Fruit fly (Drosophila melanogaster) whole organism: ENCODE data around the gene CG12091.

Source experiments
- CG8478 ChIP-seq: fragments of >200 bp; optimal IDR thresholded peaks from 2 replicates; lab custom pipeline; 2018; ENCODE audit warnings: inconsistent platforms
- Dll ChIP-seq: fragments of >200 bp; optimal IDR thresholded peaks from 2 replicates; lab custom pipeline; 2017
- EcR ChIP-seq, 2 experiments: fragments of >200 bp; optimal IDR thresholded peaks; 2 replicates each; lab custom pipeline; 2017; ENCODE audit warnings: missing biosample characterization in 2 of 2, missing genetic modification characterization in 2 of 2, missing genetic modification reagents in 2 of 2
- pan ChIP-seq: fragments of >200 bp; optimal IDR thresholded peaks from 2 replicates; lab custom pipeline; 2017
- psq ChIP-seq: fragments of >200 bp; optimal IDR thresholded peaks from 2 replicates; lab custom pipeline; 2017
- usp ChIP-seq: fragments of >200 bp; optimal IDR thresholded peaks from 2 replicates; lab custom pipeline; 2017; ENCODE audit warnings: missing biosample characterization, missing genetic modification characterization, mixed read lengths

CG12091 gene

DNA sequence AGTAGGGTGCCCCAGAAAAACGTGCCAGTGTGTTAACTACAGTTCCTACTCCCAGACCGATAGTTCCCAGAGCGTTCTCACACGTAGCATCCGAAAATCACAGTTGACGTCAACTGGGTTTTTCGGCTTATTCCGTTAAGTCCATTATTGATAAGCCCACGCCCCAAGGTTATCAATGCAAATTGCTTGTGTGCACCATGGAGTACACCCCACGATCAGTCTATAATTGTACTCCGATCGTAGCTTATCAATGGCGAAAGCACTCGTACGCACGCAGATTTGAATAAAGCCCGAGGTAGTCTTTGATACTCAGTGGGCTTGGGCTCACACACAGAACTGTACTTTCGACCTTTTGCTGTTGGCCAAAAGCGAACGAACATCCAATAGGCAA lies 10.5 kb upstream of the CG12091 start:
- TF ChIP-seq psq (lab: Kevin White, UChicago) (no peak), usp (no peak), pan (lab: Kevin White, UChicago) (no peak)

DNA sequence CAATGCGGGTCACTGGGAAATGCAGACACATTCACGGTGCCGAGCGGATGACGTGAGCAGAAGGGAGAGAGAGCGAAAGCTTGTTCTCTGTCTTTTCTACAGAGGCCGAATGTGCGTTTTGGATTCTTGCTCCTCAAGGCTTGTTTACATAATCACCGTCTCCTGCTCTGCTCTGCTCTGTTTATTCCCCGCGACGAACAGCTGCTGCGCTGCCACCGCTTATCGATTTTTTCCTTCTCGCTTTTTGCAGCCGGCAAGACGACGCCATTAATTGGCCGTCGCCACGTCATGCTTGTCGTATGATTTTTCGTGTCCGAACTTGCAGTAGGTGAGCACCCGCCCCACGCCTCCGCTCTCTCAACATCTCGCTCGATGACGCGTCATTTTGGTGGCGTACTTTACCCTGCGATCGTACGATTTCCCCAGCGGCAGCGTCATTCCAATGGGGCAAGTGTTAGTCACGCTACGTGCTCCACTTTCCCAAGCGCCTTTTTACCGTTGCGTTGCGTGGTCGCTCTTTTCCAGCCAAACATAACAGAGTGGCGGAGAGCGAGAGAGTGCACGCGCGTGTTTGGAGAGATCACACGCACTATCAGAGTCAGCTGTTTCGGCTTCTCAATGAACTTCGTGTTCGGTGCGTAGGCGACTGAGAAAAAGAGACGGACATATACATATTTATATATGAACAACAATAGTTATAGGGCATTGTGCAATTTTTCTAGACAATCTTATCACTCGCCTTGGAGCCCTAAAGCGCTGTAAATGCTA lies 9.9 kb upstream of the CG12091 start:
- no peak for TF ChIP-seq CG8478
- TF ChIP-seq Dll (lab: Kevin White, UChicago) = peak; percentile 77

DNA sequence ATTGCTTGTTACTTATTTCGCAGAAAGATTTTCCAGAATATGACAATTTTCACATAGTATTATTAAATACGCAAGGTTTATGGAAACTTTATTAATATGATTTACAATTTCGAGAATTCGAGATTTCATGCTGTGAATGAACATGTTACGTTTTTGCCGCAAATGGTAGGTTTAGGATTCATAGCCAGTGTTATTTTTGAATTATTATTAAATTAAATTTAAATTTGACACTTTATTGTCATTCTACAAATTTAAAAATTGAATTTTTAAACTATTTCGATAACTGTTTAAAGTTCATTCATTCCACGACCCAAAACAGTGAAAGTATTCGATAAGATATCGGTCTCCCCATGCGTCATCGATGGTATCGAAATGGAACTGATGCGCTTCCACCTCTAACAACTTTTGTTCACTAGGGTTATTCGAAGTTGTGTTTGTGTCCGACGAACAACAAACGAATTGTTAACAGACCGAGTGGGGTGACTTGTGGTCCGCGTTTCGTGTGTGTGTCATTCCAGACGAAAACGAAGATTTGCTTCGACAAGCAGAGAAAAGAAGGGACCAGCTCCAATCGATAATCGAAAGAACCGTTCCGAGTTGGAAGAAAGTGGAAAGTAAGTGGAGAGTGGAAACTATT lies 9.2 kb upstream of the CG12091 start, which contains the start of the genes CG32313 and Pcyt1:
CG32313 (minus strand) TSS at position 51 of the 637 bp plus-strand sequence.
Pcyt1 (plus strand) TSS at position 400 of the 637 bp plus-strand sequence.
- TF ChIP-seq usp (no peak), EcR (GFP tag; optimal IDR thresholded peaks at IDR 0.05; lab: Kevin White, UChicago) (no peak), CG8478 (no peak), Dll (lab: Kevin White, UChicago) (no peak), pan (lab: Kevin White, UChicago) (no peak), psq (lab: Kevin White, UChicago) (no peak)

DNA sequence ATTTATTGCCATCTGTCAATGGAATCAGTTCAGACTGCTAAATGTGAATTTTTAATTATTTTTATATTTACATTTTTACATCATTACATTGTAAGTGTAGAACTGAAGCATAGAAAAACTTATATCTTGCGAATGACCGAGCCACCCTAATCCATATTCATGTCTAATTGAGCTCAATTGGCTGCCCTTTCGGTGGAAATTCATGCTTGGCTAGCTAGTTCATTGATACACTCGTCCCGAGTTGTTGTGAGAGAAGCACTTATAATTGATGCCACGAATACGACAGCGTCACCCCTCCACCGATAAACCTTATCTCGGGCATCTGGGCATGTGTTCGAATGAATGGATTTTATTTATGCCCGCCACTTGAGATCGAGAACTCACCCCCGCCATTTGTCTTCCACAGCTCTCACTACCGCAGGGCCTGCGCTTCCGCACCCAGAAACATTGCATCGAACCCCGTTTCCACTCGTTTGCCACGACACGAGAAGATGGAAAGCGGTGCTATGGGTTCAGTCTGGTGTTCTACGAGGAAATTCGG lies 1.7 kb upstream of the CG12091 start:
- no peak for TF ChIP-seq psq (lab: Kevin White, UChicago)
- no peak for TF ChIP-seq EcR (GFP tag; optimal IDR thresholded peaks at IDR 0.05; lab: Kevin White, UChicago)

DNA sequence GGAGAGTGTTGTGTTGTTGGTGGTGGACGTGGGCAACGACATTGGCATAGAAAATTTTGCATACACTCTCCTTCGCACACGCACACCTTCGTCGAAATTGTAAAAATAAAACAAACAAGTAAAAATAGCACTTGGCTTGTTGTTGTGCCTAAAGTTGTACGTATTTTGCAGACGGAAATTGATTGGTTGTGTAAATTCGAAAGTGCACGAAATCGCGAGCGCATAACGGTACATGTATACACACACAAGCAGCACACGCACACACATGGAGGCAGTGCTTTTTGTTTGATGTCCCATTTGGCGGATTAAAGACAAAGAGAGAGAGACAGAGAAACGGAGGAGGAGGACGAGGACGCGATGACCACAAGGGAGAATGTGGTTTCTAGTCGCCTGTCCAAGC lies 718 bp upstream of the CG12091 start:
- TF ChIP-seq EcR (GFP tag; optimal IDR thresholded peaks at IDR 0.05; lab: Kevin White, UChicago) (no peak), psq (lab: Kevin White, UChicago) (no peak), Dll (lab: Kevin White, UChicago) (no peak), usp (no peak), pan (lab: Kevin White, UChicago) (no peak), CG8478 (no peak)

DNA sequence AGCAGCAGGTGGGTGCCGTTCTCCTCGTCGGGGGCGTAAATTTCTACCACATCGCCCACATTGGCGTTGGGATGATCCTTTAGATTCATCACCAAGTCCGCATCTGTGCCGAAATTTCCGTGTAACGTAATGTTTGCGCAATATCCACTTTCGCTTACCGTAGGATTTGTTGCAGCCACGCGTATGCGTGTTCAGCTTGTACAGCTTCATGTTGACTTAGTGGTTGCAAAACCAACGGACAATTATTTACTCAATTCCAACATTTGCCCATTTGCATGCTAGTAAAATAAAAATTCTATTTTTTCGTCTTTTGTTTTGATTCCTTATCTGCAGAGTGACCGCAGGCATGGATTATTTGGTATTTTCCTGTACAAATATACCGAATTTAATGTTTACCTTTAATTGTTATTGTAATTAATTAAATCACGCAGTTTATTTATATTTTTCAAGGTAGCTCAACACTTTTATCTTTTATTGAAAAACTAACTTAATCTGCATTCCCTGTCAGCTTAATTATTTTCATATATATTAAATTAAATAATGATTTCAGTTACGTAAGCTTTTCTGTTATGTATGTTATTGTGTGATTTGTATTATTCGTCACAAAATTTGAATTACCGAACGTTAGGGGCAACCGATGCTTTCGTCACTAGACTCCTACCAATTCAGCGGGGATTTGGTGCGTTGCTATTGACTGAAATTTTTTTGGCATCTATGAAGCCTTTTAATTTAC lies 2.8 kb downstream of the CG12091 start, which contains the start of gene Iml1:
Iml1 (minus strand) TSS at position 336 of the 733 bp plus-strand sequence.
- TF ChIP-seq CG8478 (no peak), usp (no peak), Dll (lab: Kevin White, UChicago) (no peak), pan (lab: Kevin White, UChicago) (no peak), EcR (GFP tag; optimal IDR thresholded peaks at IDR 0.05; lab: Kevin White, UChicago) (no peak), psq (lab: Kevin White, UChicago) (no peak)

DNA sequence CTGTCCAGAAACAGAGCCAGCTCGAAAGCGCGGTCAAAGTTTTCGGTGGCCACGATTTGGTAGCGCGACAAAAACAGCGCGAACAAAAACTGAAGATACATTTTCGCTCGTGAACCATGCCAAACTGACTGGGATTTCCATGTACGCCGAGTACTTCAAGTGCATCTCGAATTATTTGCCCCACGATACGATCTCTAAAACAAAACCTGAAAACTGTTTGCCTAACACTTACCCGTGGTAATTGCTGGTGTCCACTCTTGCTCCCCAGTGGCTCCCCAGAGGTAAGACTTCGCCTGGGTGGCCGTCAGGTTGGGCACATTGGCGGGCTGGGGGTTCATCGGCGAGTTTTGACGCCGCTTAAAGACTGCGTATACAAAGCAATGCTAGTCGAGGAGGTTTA lies 5.5 kb downstream of the CG12091 start, which contains the start of gene Ir62a:
Ir62a (minus strand) TSS at position 101 of the 400 bp plus-strand sequence.
- TF ChIP-seq Dll (lab: Kevin White, UChicago) = no peak
- no peak for TF ChIP-seq pan (lab: Kevin White, UChicago)
- TF ChIP-seq usp = no peak
- TF ChIP-seq psq (lab: Kevin White, UChicago) = no peak
- TF ChIP-seq CG8478 = no peak
- TF ChIP-seq EcR (GFP tag; optimal IDR thresholded peaks at IDR 0.05; lab: Kevin White, UChicago) = no peak

DNA sequence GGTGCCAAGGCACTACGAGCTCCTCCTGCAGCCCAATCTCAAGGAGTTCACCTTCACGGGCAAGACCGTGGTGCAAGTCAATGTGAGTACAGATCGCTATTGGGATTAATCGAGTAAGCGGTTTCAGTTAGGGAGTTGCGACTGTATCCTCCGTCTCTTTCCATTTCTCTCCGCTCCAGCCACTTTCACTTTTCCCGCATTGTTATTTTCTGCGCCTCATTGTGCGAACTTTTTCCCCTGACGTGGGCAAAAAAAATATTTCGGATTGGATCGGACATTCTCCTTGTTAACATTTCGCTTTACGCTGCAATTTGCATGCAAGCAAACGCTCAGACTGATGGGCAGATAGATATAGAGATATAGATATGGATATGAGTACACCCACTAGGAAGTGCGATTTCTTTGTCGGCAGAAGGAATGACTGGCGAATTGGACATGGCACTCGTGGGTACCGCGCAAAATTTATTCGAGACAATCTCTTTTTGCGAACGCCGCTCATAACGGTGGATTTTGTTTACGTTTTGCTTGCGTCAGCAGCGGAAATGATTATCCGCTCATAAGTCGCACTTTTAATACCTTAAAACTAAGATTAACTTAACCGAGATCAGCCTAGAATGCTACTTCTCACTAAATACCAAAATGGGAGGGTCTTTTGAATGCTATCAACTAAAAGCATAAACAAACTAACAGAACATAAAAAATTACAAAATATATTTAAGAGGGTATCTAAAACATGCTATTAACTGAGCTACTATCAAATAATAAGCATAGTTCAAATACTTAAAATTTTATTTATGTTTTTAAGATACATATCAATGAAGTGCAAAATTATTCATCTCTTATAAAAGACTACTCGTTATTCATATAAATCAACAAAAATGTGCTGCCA lies 17.7 kb downstream of the CG12091 start:
- TF ChIP-seq usp (no peak), CG8478 (no peak), EcR (GFP tag; optimal IDR thresholded peaks at IDR 0.05; lab: Kevin White, UChicago) (no peak), psq (lab: Kevin White, UChicago) (no peak), pan (lab: Kevin White, UChicago) (no peak), Dll (lab: Kevin White, UChicago) (no peak)

DNA sequence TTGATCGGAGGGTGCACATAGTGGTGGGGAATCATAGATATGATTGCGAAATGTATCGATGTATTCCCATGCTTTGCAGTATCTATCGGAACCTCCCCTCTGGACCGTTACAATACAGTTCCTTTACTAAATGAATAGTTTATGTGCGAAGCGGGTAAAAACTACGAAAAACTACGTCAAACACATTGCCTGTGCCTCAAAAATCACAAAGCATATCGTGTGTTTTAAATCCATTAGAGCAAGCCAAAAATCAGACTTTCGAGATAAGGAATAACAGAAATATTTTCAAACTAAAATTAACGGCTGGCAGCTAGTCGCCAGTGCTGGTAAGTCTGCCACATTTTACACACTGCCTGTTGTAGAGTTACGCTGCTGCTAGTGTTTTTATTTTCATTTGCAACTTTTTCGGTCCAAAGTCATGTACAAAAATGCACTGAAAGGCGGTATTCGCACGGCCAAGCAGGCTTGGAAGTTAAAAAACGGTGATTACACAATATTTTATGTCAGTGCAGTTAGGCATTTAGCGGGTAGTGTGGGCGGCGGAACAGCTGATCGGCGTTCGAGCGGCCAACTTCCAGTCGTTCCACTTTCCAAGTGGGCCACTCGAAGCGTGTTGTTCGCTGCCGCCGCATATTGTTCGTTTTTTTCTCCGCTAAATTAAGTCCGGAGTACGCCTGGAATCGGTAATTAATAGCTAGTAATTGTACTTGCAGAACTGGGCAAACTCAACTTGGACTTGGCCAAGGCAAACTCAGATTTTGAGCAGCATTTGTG lies 19.2 kb downstream of the CG12091 start:
- TF ChIP-seq usp (no peak), psq (lab: Kevin White, UChicago) (no peak), pan (lab: Kevin White, UChicago) (no peak), EcR (GFP tag; optimal IDR thresholded peaks at IDR 0.05; lab: Kevin White, UChicago) (no peak), CG8478 (no peak), Dll (lab: Kevin White, UChicago) (no peak)

DNA sequence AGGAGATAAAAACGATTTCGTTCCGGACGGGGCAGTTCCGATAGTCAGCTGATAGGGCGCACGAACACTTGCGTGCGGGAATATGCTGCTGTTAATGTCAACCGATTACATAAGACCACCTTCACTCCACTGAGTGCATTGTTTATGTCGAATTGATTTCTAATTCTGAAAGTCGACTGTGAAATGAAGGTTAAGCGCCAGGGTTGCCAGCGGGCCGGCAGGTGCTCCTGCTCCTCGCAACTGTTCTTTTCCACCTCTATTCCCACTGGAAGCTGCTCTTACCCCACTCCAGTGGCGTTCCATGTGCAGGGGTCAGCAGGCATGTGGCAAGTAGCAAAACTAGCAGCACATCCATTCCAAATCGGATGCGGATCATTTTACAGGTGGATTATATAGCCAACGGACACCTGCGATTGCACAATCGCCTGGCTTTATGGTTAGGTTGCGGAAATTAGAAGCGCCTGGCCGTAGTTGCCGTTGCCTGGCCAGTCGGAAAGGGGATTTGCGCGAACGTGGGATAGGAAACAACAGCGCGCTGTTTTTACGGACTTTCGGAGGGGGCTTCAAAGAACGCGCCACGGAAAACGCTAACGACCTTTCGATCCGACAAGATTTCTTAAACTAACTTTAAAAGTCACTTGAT lies 19.9 kb downstream of the CG12091 start, which contains the start of gene cue:
cue (minus strand) TSS at position 641 of the 643 bp plus-strand sequence.
- TF ChIP-seq CG8478 (no peak), usp (no peak), Dll (lab: Kevin White, UChicago) (no peak), EcR (GFP tag; optimal IDR thresholded peaks at IDR 0.05; lab: Kevin White, UChicago) (no peak), pan (lab: Kevin White, UChicago) (no peak)
